Worm (Caenorhabditis elegans) whole organism, late embryonic: ENCODE measurements around the gene K10B2.4.

Experiments
- K02D7.2 ChIP-seq: sonication (generic microtip); optimal IDR thresholded peaks from 2 replicates; lab custom pipeline; 2017; ENCODE audit warnings: mild to moderate bottlenecking, missing genetic modification characterization, missing compliant biosample characterization
- T23F11.4 ChIP-seq: fragments of 200-800 bp; sonication (Bioruptor generic); optimal IDR thresholded peaks from 2 replicates; lab custom pipeline; 2018; ENCODE audit warnings: mild to moderate bottlenecking, missing genetic modification characterization, missing compliant biosample characterization
- ama-1 ChIP-seq: fragments of 150-350 bp; optimal IDR thresholded peaks from 2 replicates; lab custom pipeline; 2014
- ceh-14 ChIP-seq: sonication (generic microtip); optimal IDR thresholded peaks from 2 replicates; lab custom pipeline; 2016; ENCODE audit warnings: missing genotype, missing genetic modification characterization, missing compliant biosample characterization
- ceh-18 ChIP-seq: sonication (generic microtip); optimal IDR thresholded peaks from 2 replicates; lab custom pipeline; 2016; ENCODE audit warnings: missing genetic modification characterization, missing compliant biosample characterization
- ceh-19 ChIP-seq: fragments of 200-800 bp; sonication (Bioruptor generic); optimal IDR thresholded peaks from 2 replicates; lab custom pipeline; 2018; ENCODE audit warnings: mild to moderate bottlenecking, missing genetic modification characterization, missing compliant biosample characterization
- ceh-24 ChIP-seq: sonication (generic microtip); optimal IDR thresholded peaks from 2 replicates; lab custom pipeline; 2016; ENCODE audit warnings: mild to moderate bottlenecking, missing genetic modification characterization, missing compliant biosample characterization
- ceh-31 ChIP-seq: sonication (generic microtip); optimal IDR thresholded peaks from 2 replicates; lab custom pipeline; 2016; ENCODE audit warnings: missing genetic modification characterization, missing compliant biosample characterization
- ceh-45 ChIP-seq: fragments of 200-800 bp; sonication (Bioruptor generic); IDR thresholded peaks from 2 replicates; pipeline ENCODE4 v1.3.6; 2022; ENCODE audit warnings: missing genetic modification reagents, missing genetic modification characterization, missing compliant biosample characterization
- ceh-48 ChIP-seq: sonication (generic microtip); optimal IDR thresholded peaks from 2 replicates; lab custom pipeline; 2016; ENCODE audit warnings: missing genetic modification characterization, inconsistent platforms, missing compliant biosample characterization
- ceh-6 ChIP-seq: fragments of 200-800 bp; sonication (Bioruptor generic); optimal IDR thresholded peaks from 2 replicates; lab custom pipeline; 2018; ENCODE audit warnings: mild to moderate bottlenecking, missing genetic modification characterization, missing compliant biosample characterization
- ceh-9 ChIP-seq: sonication (generic microtip); optimal IDR thresholded peaks from 2 replicates; lab custom pipeline; 2016; ENCODE audit warnings: mild to moderate bottlenecking, missing genetic modification characterization, inconsistent platforms, missing compliant biosample characterization
- che-1 ChIP-seq: sonication (generic microtip); optimal IDR thresholded peaks from 2 replicates; lab custom pipeline; 2016; ENCODE audit warnings: mild to moderate bottlenecking, missing genetic modification characterization, missing compliant biosample characterization
- dve-1 ChIP-seq: sonication (generic microtip); optimal IDR thresholded peaks from 2 replicates; lab custom pipeline; 2017; ENCODE audit warnings: antibody characterized with exemption, mild to moderate bottlenecking, missing genetic modification characterization, missing compliant biosample characterization
- elt-2 ChIP-seq: sonication (generic microtip); optimal IDR thresholded peaks from 2 replicates; lab custom pipeline; 2016; ENCODE audit warnings: missing genetic modification reagents, missing genetic modification characterization, missing compliant biosample characterization
- elt-4 ChIP-seq: sonication (generic microtip); optimal IDR thresholded peaks from 2 replicates; lab custom pipeline; 2016; ENCODE audit warnings: missing genetic modification characterization, missing compliant biosample characterization
- ets-4 ChIP-seq: sonication (generic microtip); optimal IDR thresholded peaks from 2 replicates; lab custom pipeline; 2016; ENCODE audit warnings: missing genetic modification characterization, missing compliant biosample characterization
- eyg-1 ChIP-seq: sonication (generic microtip); optimal IDR thresholded peaks from 2 replicates; lab custom pipeline; 2016; ENCODE audit warnings: missing genotype, missing genetic modification characterization, missing compliant biosample characterization
- fkh-10 ChIP-seq: fragments of 150-350 bp; optimal IDR thresholded peaks from 2 replicates; lab custom pipeline; 2014; ENCODE audit warnings: missing biosample characterization, missing genetic modification reagents, missing genetic modification characterization
- fkh-6 ChIP-seq: sonication (generic microtip); optimal IDR thresholded peaks from 2 replicates; lab custom pipeline; 2016; ENCODE audit warnings: missing genetic modification characterization, missing compliant biosample characterization
- hlh-13 ChIP-seq: fragments of 200-800 bp; sonication (Bioruptor generic); optimal IDR thresholded peaks from 2 replicates; lab custom pipeline; 2018; ENCODE audit warnings: mild to moderate bottlenecking, missing genetic modification characterization, missing compliant biosample characterization
- hlh-30 ChIP-seq: sonication (generic microtip); optimal IDR thresholded peaks from 2 replicates; lab custom pipeline; 2017; ENCODE audit warnings: antibody characterized with exemption, missing genetic modification characterization, missing compliant biosample characterization; ENCODE audit not compliant: insufficient read depth
- lim-6 ChIP-seq: sonication (generic microtip); optimal IDR thresholded peaks from 2 replicates; lab custom pipeline; 2016; ENCODE audit warnings: missing genetic modification characterization, missing compliant biosample characterization
- madf-2 ChIP-seq: sonication (generic microtip); optimal IDR thresholded peaks from 2 replicates; lab custom pipeline; 2017; ENCODE audit warnings: missing genetic modification characterization, missing compliant biosample characterization
- nfya-1 ChIP-seq: sonication (generic microtip); optimal IDR thresholded peaks from 2 replicates; lab custom pipeline; 2017; ENCODE audit warnings: missing genetic modification characterization, mild to moderate bottlenecking, missing compliant biosample characterization, antibody characterized with exemption, moderate library complexity
- nhr-232 ChIP-seq: sonication (generic microtip); optimal IDR thresholded peaks from 2 replicates; lab custom pipeline; 2016; ENCODE audit warnings: missing genetic modification characterization, missing compliant biosample characterization
- pat-9 ChIP-seq: fragments of 200-800 bp; sonication (Bioruptor generic); optimal IDR thresholded peaks from 2 replicates; lab custom pipeline; 2018; ENCODE audit warnings: mild to moderate bottlenecking, missing genetic modification characterization, moderate library complexity, missing compliant biosample characterization
- pax-1 ChIP-seq: fragments of 150-350 bp; optimal IDR thresholded peaks from 2 replicates; lab custom pipeline; 2014; ENCODE audit warnings: missing biosample characterization, missing genetic modification characterization
- pha-2 ChIP-seq: sonication (generic microtip); optimal IDR thresholded peaks from 2 replicates; lab custom pipeline; 2017; ENCODE audit warnings: mild to moderate bottlenecking, missing genetic modification characterization, missing compliant biosample characterization
- pha-4 ChIP-seq: fragments of 150-350 bp; optimal IDR thresholded peaks from 2 replicates; lab custom pipeline; 2018; ENCODE audit warnings: missing biosample characterization, missing genetic modification reagents, missing genetic modification characterization
- ref-2 ChIP-seq: sonication (generic microtip); optimal IDR thresholded peaks from 2 replicates; lab custom pipeline; 2016; ENCODE audit warnings: missing genetic modification characterization, missing compliant biosample characterization
- rnt-1 ChIP-seq: sonication (generic microtip); optimal IDR thresholded peaks from 2 replicates; lab custom pipeline; 2016; ENCODE audit warnings: missing genetic modification characterization, missing compliant biosample characterization
- sdc-2 ChIP-seq: sonication (generic microtip); optimal IDR thresholded peaks from 2 replicates; lab custom pipeline; 2016; ENCODE audit warnings: missing genotype, missing genetic modification characterization, missing compliant biosample characterization
- sox-2 ChIP-seq: fragments of 200-800 bp; sonication (Bioruptor generic); IDR thresholded peaks from 2 replicates; pipeline ENCODE4 v1.3.6; 2022; ENCODE audit warnings: missing genetic modification reagents, missing genetic modification characterization, missing compliant biosample characterization
- sox-4 ChIP-seq: sonication (generic microtip); optimal IDR thresholded peaks from 2 replicates; lab custom pipeline; 2017; ENCODE audit warnings: mild to moderate bottlenecking, missing genetic modification characterization, inconsistent platforms, missing compliant biosample characterization
- tbx-2 ChIP-seq: sonication (generic microtip); optimal IDR thresholded peaks from 2 replicates; lab custom pipeline; 2016; ENCODE audit warnings: missing genetic modification characterization, missing compliant biosample characterization
- tbx-7 ChIP-seq: sonication (generic microtip); optimal IDR thresholded peaks from 2 replicates; lab custom pipeline; 2016; ENCODE audit warnings: missing genotype, missing genetic modification characterization, missing compliant biosample characterization
- ttx-3 ChIP-seq: sonication (generic microtip); optimal IDR thresholded peaks from 2 replicates; lab custom pipeline; 2016; ENCODE audit warnings: missing genetic modification reagents, missing genetic modification characterization, missing compliant biosample characterization
- unc-3 ChIP-seq, 2 experiments: fragments of 200-800 bp in 1 of 2; sonication (Bioruptor generic) in 1 of 2; sonication (generic microtip) in 1 of 2; conservative IDR thresholded peaks in 1 of 2; optimal IDR thresholded peaks in 1 of 2; 2 replicates each; pipeline versions ENCODE4 v1.3.6 to Lab custom; 2016 to 2022; ENCODE audit warnings: missing compliant biosample characterization in 2 of 2, missing genetic modification characterization in 2 of 2, missing genetic modification reagents in 1 of 2
- unc-42 ChIP-seq: sonication (generic microtip); optimal IDR thresholded peaks from 2 replicates; lab custom pipeline; 2016; ENCODE audit warnings: missing genotype, missing genetic modification characterization, missing compliant biosample characterization
- unc-55 ChIP-seq: sonication (generic microtip); optimal IDR thresholded peaks from 2 replicates; lab custom pipeline; 2017; ENCODE audit warnings: missing biosample characterization, missing genetic modification reagents, missing genetic modification characterization

The K10B2.4 gene

ce11 chrII:6374646-6375045 lies 13.9 kb upstream of the K10B2.4 start:
- TF ChIP-seq che-1 (tag; lab: Kevin White, UChicago) (no peak), pat-9 (no peak), ceh-19 (GFP tag; lab: Kevin White, UChicago) (no peak), ttx-3 (tag; lab: Kevin White, UChicago) (no peak), madf-2 (tag; lab: Kevin White, UChicago) (no peak), ceh-6 (GFP tag; lab: Kevin White, UChicago) (no peak), T23F11.4 (GFP tag; lab: Kevin White, UChicago) (no peak), K02D7.2 (no peak), rnt-1 (no peak), unc-55 (no peak)

- TF ChIP-seq ceh-9 (tag; lab: Kevin White, UChicago) (no peak), ttx-3 (tag; lab: Kevin White, UChicago) (no peak), elt-2 (no peak), sox-4 (tag; lab: Kevin White, UChicago) (no peak), ceh-14 (no peak), sox-2 (no peak)
- TF ChIP-seq, all 69 proteins: peak for 0
These were observed 12.6 kb upstream of the K10B2.4 start for ce11 chrII:6373361-6373760.

ce11 chrII:6371003-6371402 lies 10.2 kb upstream of the K10B2.4 start, which contains the start of gene lin-23:
Gene lin-23 (plus strand): TSS chrII:6371303.
- TF ChIP-seq fkh-10 (GFP tag; lab: Kevin White, UChicago) (no peak), pha-4 (tag; lab: Kevin White, UChicago) (no peak), ceh-45 (GFP tag; lab: Robert Waterston, UW) (no peak), ttx-3 (tag; lab: Kevin White, UChicago) (no peak), nhr-232 (tag; lab: Kevin White, UChicago) (no peak), ceh-18 (tag; lab: Kevin White, UChicago) (no peak), ceh-24 (no peak), hlh-13 (GFP tag; lab: Kevin White, UChicago) (no peak)

ce11 chrII:6370110-6370509 lies 9.4 kb upstream of the K10B2.4 start:
- no peak for TF ChIP-seq elt-4 (tag; lab: Kevin White, UChicago)
- no peak for TF ChIP-seq lim-6 (tag; lab: Kevin White, UChicago)
- TF ChIP-seq ref-2 (tag; lab: Kevin White, UChicago): peak; percentile 40
- no peak for TF ChIP-seq unc-3 (GFP tag; conservative IDR thresholded peaks at IDR 0.05; lab: Robert Waterston, UW)
- no peak for TF ChIP-seq unc-3 (tag; optimal IDR thresholded peaks at IDR 0.05; lab: Kevin White, UChicago)
- TF ChIP-seq fkh-6 (tag; lab: Kevin White, UChicago): no peak
- TF ChIP-seq ceh-48: peak; percentile 48
- TF ChIP-seq tbx-7 (tag; lab: Kevin White, UChicago): no peak
- peak; percentile 0 for TF ChIP-seq eyg-1
- peak; percentile 86 for TF ChIP-seq unc-55
- TF ChIP-seq ets-4: peak; percentile 52
- TF ChIP-seq ceh-18 (tag; lab: Kevin White, UChicago): peak; percentile 64
- TF ChIP-seq rnt-1: peak; percentile 26
- TF ChIP-seq K02D7.2: no peak
- no peak for TF ChIP-seq sdc-2
- peak; percentile 96 for TF ChIP-seq unc-42
- peak; percentile 79 for TF ChIP-seq pax-1 (tag; lab: Kevin White, UChicago)
- TF ChIP-seq pha-2 (tag; lab: Kevin White, UChicago): no peak
- peak; percentile 71 for TF ChIP-seq tbx-2
- peak; percentile 78 for TF ChIP-seq ceh-31 (tag; lab: Kevin White, UChicago)
- TF ChIP-seq nfya-1 (tag; lab: Kevin White, UChicago): peak; percentile 75
- TF ChIP-seq ama-1 (lab: Kevin White, UChicago): no peak
- TF ChIP-seq hlh-30: peak; percentile 98
- peak; percentile 63 for TF ChIP-seq dve-1 (tag; lab: Kevin White, UChicago)
